Worm (Caenorhabditis elegans) whole organism, late embryonic: ENCODE measurements around the gene cyp-37B1.

Experiments used
- ceh-19 ChIP-seq: fragments of 200-800 bp; sonication (Bioruptor generic); optimal IDR thresholded peaks from 2 replicates; lab custom pipeline; 2018; ENCODE audit warnings: mild to moderate bottlenecking, missing genetic modification characterization, missing compliant biosample characterization
- ceh-31 ChIP-seq: sonication (generic microtip); optimal IDR thresholded peaks from 2 replicates; lab custom pipeline; 2016; ENCODE audit warnings: missing genetic modification characterization, missing compliant biosample characterization
- che-1 ChIP-seq: sonication (generic microtip); optimal IDR thresholded peaks from 2 replicates; lab custom pipeline; 2016; ENCODE audit warnings: mild to moderate bottlenecking, missing genetic modification characterization, missing compliant biosample characterization
- dve-1 ChIP-seq: sonication (generic microtip); optimal IDR thresholded peaks from 2 replicates; lab custom pipeline; 2017; ENCODE audit warnings: antibody characterized with exemption, mild to moderate bottlenecking, missing genetic modification characterization, missing compliant biosample characterization
- eyg-1 ChIP-seq: sonication (generic microtip); optimal IDR thresholded peaks from 2 replicates; lab custom pipeline; 2016; ENCODE audit warnings: missing genotype, missing genetic modification characterization, missing compliant biosample characterization
- fkh-10 ChIP-seq: fragments of 150-350 bp; optimal IDR thresholded peaks from 2 replicates; lab custom pipeline; 2014; ENCODE audit warnings: missing biosample characterization, missing genetic modification reagents, missing genetic modification characterization
- hlh-30 ChIP-seq: sonication (generic microtip); optimal IDR thresholded peaks from 2 replicates; lab custom pipeline; 2017; ENCODE audit warnings: antibody characterized with exemption, missing genetic modification characterization, missing compliant biosample characterization; ENCODE audit not compliant: insufficient read depth
- hlh-8 ChIP-seq: sonication (generic microtip); optimal IDR thresholded peaks from 2 replicates; lab custom pipeline; 2016; ENCODE audit warnings: missing genotype, missing genetic modification characterization, missing compliant biosample characterization
- nfya-1 ChIP-seq: sonication (generic microtip); optimal IDR thresholded peaks from 2 replicates; lab custom pipeline; 2017; ENCODE audit warnings: missing genetic modification characterization, mild to moderate bottlenecking, missing compliant biosample characterization, antibody characterized with exemption, moderate library complexity
- nhr-11 ChIP-seq: fragments of 150-350 bp; optimal IDR thresholded peaks from 2 replicates; lab custom pipeline; 2014; ENCODE audit warnings: missing biosample characterization, missing genetic modification characterization
- unc-86 ChIP-seq: sonication (generic microtip); optimal IDR thresholded peaks from 2 replicates; lab custom pipeline; 2016; ENCODE audit warnings: missing genetic modification characterization, missing compliant biosample characterization
- ztf-16 ChIP-seq: sonication (generic microtip); optimal IDR thresholded peaks from 2 replicates; lab custom pipeline; 2017; ENCODE audit warnings: missing genetic modification characterization, missing compliant biosample characterization

ce11 chrV:16297070-16297469, 19.2 kb downstream of the cyp-37B1 start, which contains the start of gene srbc-83:
- TF ChIP-seq hlh-8 (tag; lab: Kevin White, UChicago): no peak
- TF ChIP-seq nfya-1 (tag; lab: Kevin White, UChicago): no peak
- no peak for TF ChIP-seq ceh-19 (GFP tag; lab: Kevin White, UChicago)
- no peak for TF ChIP-seq unc-86 (tag; lab: Kevin White, UChicago)
- no peak for TF ChIP-seq fkh-10 (GFP tag; lab: Kevin White, UChicago)
- no peak for TF ChIP-seq che-1
- no peak for TF ChIP-seq eyg-1
- TF ChIP-seq ceh-31 (tag; lab: Kevin White, UChicago): no peak
- TF ChIP-seq ztf-16 (tag; lab: Kevin White, UChicago): no peak
- no peak for TF ChIP-seq dve-1 (tag; lab: Kevin White, UChicago)
- TF ChIP-seq nhr-11 (tag; lab: Kevin White, UChicago): no peak
- TF ChIP-seq hlh-30 (tag; lab: Kevin White, UChicago): no peak
